Worm (Caenorhabditis elegans) whole organism, midembryonic: ENCODE data around the gene ndub-2.

Source experiments
- cog-1 ChIP-seq: sonication (generic microtip); optimal IDR thresholded peaks from 2 replicates; lab custom pipeline; 2016; ENCODE audit warnings: missing genetic modification characterization, missing compliant biosample characterization
- flt-1 ChIP-seq: fragments of 200-800 bp; sonication (Bioruptor generic); IDR thresholded peaks from 2 replicates; pipeline ENCODE4 v1.3.6; 2022; ENCODE audit warnings: missing genetic modification characterization, missing compliant biosample characterization
- klf-2 ChIP-seq: fragments of 200-800 bp; sonication (Bioruptor generic); conservative IDR thresholded peaks from 2 replicates; pipeline ENCODE4 v1.3.6; 2022; ENCODE audit warnings: missing genetic modification reagents, missing genetic modification characterization, missing compliant biosample characterization
- ref-1 ChIP-seq: fragments of 200-800 bp; sonication (Bioruptor generic); conservative IDR thresholded peaks from 2 replicates; pipeline ENCODE4 v1.3.6; 2022; ENCODE audit warnings: missing genetic modification reagents, missing genetic modification characterization, missing compliant biosample characterization
- tab-1 ChIP-seq: fragments of 200-800 bp; sonication (Bioruptor generic); IDR thresholded peaks from 2 replicates; pipeline ENCODE4 v1.3.6; 2022; ENCODE audit warnings: missing genetic modification characterization, missing compliant biosample characterization
- ztf-23 ChIP-seq: fragments of 200-800 bp; sonication (Bioruptor generic); IDR thresholded peaks from 2 replicates; pipeline ENCODE4 v1.3.6; 2022; ENCODE audit warnings: missing genetic modification reagents, missing genetic modification characterization, missing compliant biosample characterization
- ztf-29 ChIP-seq: fragments of 200-800 bp; sonication (Bioruptor generic); IDR thresholded peaks from 2 replicates; pipeline ENCODE4 v1.3.6; 2022; ENCODE audit warnings: missing genetic modification reagents, missing genetic modification characterization, missing compliant biosample characterization

- no peak for TF ChIP-seq flt-1 (GFP tag; lab: Robert Waterston, UW)
- TF ChIP-seq ref-1 (GFP tag; lab: Robert Waterston, UW) = no peak
- TF ChIP-seq cog-1 = no peak
- TF ChIP-seq ztf-29 = no peak
- no peak for TF ChIP-seq klf-2 (GFP tag; lab: Robert Waterston, UW)
- no peak for TF ChIP-seq tab-1 (GFP tag; lab: Robert Waterston, UW)
- no peak for TF ChIP-seq ztf-23
These were observed 47.5 kb upstream of the ndub-2 start for ce11 chrII:8948640-8949039.
